Worm (Caenorhabditis elegans): ENCODE data around the gene ras-1.
"Not testable (repeated sequence)": the region's sequence is repeated elsewhere in the genome, so short reads cannot be mapped to it uniquely, and the experiment has no call there.

ras-1 gene

DNA sequence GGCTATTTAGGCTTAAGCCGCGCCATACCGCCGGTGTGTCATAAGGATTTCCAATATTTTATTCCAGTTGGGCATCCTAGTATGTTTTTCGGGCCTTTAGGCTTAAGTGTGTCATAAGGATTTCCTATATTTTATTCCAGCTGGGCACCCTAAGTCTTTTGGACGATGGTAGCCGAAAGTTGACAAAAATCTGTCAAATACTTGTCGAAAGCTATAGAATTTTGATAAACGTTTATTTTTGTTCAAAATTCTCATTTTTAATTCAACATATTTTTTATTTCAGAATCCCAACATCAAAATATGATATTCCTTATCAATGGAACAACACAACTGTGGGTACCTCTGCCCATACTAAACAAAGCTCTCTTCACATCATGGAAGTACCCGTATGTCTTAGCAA, 33.5 kb downstream of the ras-1 start, which contains the start of gene sre-49:
Gene sre-49, plus strand, starts transcription at position 301 of the 400 bp plus-strand sequence.
- TF ChIP-seq unc-62 (GFP tag; optimal IDR thresholded peaks at IDR 0.05): not testable (repeated sequence)

DNA sequence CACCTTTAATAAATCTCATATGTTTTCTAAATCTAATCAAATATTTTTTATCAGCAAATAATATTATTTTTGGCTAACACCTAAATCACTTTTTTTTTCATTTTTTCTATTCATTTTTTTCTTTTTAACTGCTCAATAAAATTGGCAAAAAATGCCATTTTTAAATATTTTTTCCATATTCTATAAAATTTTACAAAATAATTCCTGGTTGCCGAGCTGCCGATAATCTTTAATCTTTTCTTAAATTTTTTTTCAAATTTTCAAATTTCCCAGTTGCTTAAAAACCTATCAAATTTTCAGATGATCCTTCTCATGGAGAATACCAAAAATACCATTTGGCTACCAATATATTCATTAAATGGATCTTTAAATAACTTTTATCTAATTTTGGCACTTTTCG, 40.5 kb downstream of the ras-1 start, which contains the start of gene sre-51:
Gene sre-51, plus strand, starts transcription at position 301 of the 400 bp plus-strand sequence.
- TF ChIP-seq unc-62 (GFP tag; optimal IDR thresholded peaks at IDR 0.05): no peak

DNA sequence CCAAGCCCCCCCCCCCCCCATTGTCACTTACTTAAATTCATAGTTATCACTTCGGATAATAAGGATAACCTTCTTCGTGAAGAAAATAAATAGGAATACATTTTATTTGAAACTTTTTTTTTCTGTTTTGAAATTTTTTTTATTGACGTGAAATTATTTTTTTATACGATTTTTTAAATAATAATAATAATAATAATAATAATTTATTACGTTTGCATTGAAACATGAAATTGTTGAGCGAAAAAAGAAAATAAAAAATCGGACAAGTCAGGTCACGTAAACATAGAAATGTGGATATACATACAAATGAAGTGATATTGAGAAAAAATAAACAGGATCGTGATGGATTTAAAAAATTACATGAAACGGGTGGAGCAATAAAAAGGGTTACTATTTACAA, 42.4 kb downstream of the ras-1 start, which contains the start of gene C50E10.2:
Gene C50E10.2, minus strand, starts transcription at position 101 of the 400 bp plus-strand sequence.
- TF ChIP-seq unc-62 (GFP tag; optimal IDR thresholded peaks at IDR 0.05): no peak

DNA sequence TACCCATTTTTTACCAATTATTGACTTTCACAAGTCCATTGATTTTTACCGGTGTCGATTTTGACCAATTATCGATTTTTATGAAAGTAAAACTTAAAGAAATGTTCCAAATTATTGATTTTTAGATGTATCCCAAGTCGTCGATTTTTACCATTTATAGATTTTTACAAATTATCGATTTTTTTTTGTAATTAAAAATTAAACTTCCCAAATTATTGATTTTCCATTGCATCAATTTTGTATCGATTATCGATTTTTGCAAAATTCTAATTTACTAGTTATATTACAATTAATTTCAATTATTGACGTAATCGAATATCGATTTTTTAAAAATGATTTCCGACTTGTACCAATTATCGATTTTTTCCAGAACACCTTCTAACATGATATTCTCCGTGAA, 48.9 kb downstream of the ras-1 start, which contains the start of gene sre-50:
Gene sre-50, plus strand, starts transcription at position 384 of the 400 bp plus-strand sequence.
- TF ChIP-seq unc-62 (GFP tag; optimal IDR thresholded peaks at IDR 0.05): no peak

DNA sequence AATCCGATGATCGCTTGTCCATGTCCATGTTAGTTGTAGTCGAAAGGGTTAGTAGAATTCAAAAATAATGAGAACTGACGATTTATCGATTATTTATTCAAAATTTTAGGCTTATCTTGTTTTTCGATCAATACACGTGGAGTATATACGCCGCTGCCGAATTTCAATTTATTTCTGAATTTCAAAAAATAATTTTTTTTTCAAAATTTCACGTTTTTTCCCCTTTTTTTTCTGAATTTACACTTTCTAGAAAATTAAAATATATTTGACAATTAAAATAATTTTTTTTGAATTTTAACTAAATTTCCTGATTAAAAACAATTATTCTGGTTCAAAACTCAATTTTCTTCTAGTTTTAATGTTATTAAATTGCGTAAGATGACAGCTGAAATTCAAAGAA, 49.7 kb downstream of the ras-1 start, which contains the start of gene C50E10.1:
Gene C50E10.1, minus strand, starts transcription at position 101 of the 400 bp plus-strand sequence.
- TF ChIP-seq unc-62 (GFP tag; optimal IDR thresholded peaks at IDR 0.05): no peak

DNA sequence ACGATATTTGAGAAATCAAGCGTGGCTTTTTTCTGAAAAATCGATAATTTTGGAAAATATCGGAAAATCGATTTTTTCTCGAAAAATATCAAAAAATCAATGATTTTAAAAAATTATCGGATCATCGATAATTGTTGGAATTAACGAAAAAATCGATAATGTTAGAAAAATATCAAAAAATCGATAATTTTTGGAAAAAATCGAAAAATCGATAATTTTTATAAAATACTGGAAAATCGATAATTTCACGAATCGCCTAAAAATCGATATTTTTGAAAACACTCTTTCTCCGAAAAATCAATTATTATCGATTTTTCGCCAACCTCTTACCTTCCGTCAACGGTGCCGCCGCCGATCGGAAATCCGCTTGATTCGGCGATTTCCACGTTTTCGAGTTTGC, 50.8 kb downstream of the ras-1 start:
- no peak for TF ChIP-seq unc-62 (GFP tag; optimal IDR thresholded peaks at IDR 0.05)

DNA sequence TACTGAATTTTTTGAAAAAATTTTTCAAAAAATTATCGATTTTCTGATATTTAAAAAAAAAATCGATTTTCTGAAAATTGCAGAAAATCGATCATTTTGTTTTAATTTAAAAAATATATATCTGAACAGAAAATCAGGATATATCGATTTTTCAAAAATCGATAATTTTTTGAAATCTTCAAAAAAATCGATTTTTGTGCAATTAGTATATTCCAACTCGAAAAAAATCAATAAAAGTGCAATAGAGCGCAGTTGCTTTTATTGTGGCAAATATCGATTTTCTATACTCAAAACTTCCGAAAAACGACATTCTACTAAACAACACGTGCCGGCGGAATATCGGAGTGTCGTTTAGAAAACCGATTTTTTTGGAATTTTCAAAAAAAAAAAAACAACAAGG, 51.4 kb downstream of the ras-1 start:
- no peak for TF ChIP-seq unc-62 (GFP tag; optimal IDR thresholded peaks at IDR 0.05)

DNA sequence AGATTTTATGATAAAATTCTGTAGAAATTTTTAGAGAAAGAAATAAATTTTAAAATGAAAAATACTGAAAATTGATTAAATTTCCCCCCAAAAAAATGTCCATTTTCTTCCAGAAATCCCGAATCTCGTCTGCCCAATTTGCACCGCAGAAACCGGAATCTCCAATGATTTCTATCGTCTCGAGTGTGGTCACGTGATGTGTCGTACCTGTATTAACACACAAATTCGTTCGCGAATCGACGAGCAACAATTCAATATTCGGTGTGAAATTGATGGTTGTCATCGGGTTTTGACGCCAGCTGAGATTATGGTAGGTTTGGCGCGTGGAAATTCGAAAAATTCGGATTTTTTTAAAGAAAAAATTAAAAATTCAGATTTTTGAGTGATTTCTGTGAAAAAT, 55.5 kb downstream of the ras-1 start:
- TF ChIP-seq unc-62 (GFP tag; optimal IDR thresholded peaks at IDR 0.05): no peak

All from whole organism, dauer.